Fruit fly (Drosophila melanogaster) whole organism, embryonic: ENCODE measurements around the gene Cypl.

Experiments
- Asciz ChIP-seq: fragments of 200-800 bp; sonication (Bioruptor generic); optimal IDR thresholded peaks from 2 replicates; lab custom pipeline; 2017; ENCODE audit warnings: missing biosample characterization, mild to moderate bottlenecking, missing genetic modification characterization, missing genetic modification reagents
- Bteb2 ChIP-seq: fragments of 200-800 bp; sonication (Bioruptor generic); optimal IDR thresholded peaks from 2 replicates; lab custom pipeline; 2016; ENCODE audit warnings: missing biosample characterization, missing genetic modification characterization
- CG10147 ChIP-seq: fragments of 200-800 bp; sonication (Bioruptor generic); optimal IDR thresholded peaks from 2 replicates; lab custom pipeline; 2019; ENCODE audit warnings: missing biosample characterization, mild to moderate bottlenecking, missing genetic modification characterization, moderate library complexity
- CG10462 ChIP-seq: fragments of 200-800 bp; sonication (Bioruptor generic); optimal IDR thresholded peaks from 2 replicates; lab custom pipeline; 2016; ENCODE audit warnings: missing biosample characterization, missing genetic modification characterization
- CG11093 ChIP-seq: fragments of 200-800 bp; sonication (Bioruptor generic); IDR thresholded peaks from 3 replicates; pipeline ENCODE4 v1.3.6; 2022; ENCODE audit warnings: missing biosample characterization, missing genetic modification characterization
- CG12155 ChIP-seq: fragments of 200-800 bp; sonication (Bioruptor generic); optimal IDR thresholded peaks from 3 replicates; lab custom pipeline; 2016; ENCODE audit warnings: missing biosample characterization, missing genetic modification characterization
- CG16779 ChIP-seq: fragments of 200-800 bp; sonication (Bioruptor generic); IDR thresholded peaks from 2 replicates; pipeline ENCODE4 v1.3.6; 2022; ENCODE audit warnings: missing biosample characterization, missing genetic modification characterization
- CG17612 ChIP-seq: fragments of 200-800 bp; sonication (Bioruptor generic); IDR thresholded peaks from 2 replicates; pipeline ENCODE4 v1.3.6; 2022; ENCODE audit warnings: missing biosample characterization, missing genetic modification characterization
- CG2712 ChIP-seq: fragments of 200-800 bp; optimal IDR thresholded peaks from 3 replicates; lab custom pipeline; 2019; ENCODE audit warnings: missing biosample characterization, mild to moderate bottlenecking, missing genetic modification characterization, moderate library complexity
- CG2889 ChIP-seq: fragments of 200-800 bp; sonication (Bioruptor generic); IDR thresholded peaks from 3 replicates; pipeline ENCODE4 v1.3.6; 2022; ENCODE audit warnings: missing biosample characterization, missing genetic modification characterization
- CG33213 ChIP-seq: fragments of 200-800 bp; sonication (Bioruptor generic); optimal IDR thresholded peaks from 3 replicates; lab custom pipeline; 2016; ENCODE audit warnings: missing biosample characterization, missing genetic modification characterization
- CG34422 ChIP-seq: fragments of 200-800 bp; sonication (Bioruptor generic); IDR thresholded peaks from 3 replicates; pipeline ENCODE4 v1.3.6; 2022; ENCODE audit warnings: missing biosample characterization, missing genetic modification characterization
- CG4328 ChIP-seq: fragments of 200-800 bp; sonication (Bioruptor generic); optimal IDR thresholded peaks from 3 replicates; lab custom pipeline; 2017; ENCODE audit warnings: missing biosample characterization, missing genetic modification reagents, missing genetic modification characterization
- CG43689 ChIP-seq: fragments of 200-800 bp; sonication (Bioruptor generic); IDR thresholded peaks from 2 replicates; pipeline ENCODE4 v1.3.6; 2022; ENCODE audit warnings: missing biosample characterization, missing genetic modification characterization
- CG6175 ChIP-seq: fragments of 200-800 bp; sonication (Bioruptor generic); IDR thresholded peaks from 3 replicates; pipeline ENCODE4 v1.3.6; 2022; ENCODE audit warnings: missing biosample characterization, missing genetic modification characterization
- CG6654 ChIP-seq: fragments of 200-800 bp; sonication (Bioruptor generic); optimal IDR thresholded peaks from 2 replicates; lab custom pipeline; 2017; ENCODE audit warnings: missing biosample characterization, mild to moderate bottlenecking, missing genetic modification characterization
- CG6854 ChIP-seq: fragments of 200-800 bp; sonication (Bioruptor generic); optimal IDR thresholded peaks from 3 replicates; lab custom pipeline; 2017; ENCODE audit warnings: missing biosample characterization, mild to moderate bottlenecking, missing genetic modification characterization
- CG9727 ChIP-seq: fragments of 200-800 bp; sonication (Bioruptor generic); optimal IDR thresholded peaks from 3 replicates; lab custom pipeline; 2017; ENCODE audit warnings: missing biosample characterization, mild to moderate bottlenecking, missing genetic modification characterization
- D19A ChIP-seq: fragments of 200-800 bp; optimal IDR thresholded peaks from 3 replicates; lab custom pipeline; 2019; ENCODE audit warnings: missing biosample characterization, mild to moderate bottlenecking, missing genetic modification characterization, moderate library complexity
- Drgx ChIP-seq: fragments of 200-800 bp; sonication (Bioruptor generic); IDR thresholded peaks from 2 replicates; pipeline ENCODE4 v1.3.6; 2022; ENCODE audit warnings: missing biosample characterization, missing genetic modification characterization
- Ets97D ChIP-seq: fragments of 200-800 bp; sonication (Bioruptor generic); optimal IDR thresholded peaks from 3 replicates; lab custom pipeline; 2016; ENCODE audit warnings: missing biosample characterization, missing genetic modification characterization
- Hr3 ChIP-seq: fragments of 200-800 bp; sonication (Bioruptor generic); optimal IDR thresholded peaks from 3 replicates; lab custom pipeline; 2016; ENCODE audit warnings: missing biosample characterization, missing genetic modification characterization
- Lpt ChIP-seq: fragments of >200 bp; optimal IDR thresholded peaks from 2 replicates; lab custom pipeline; 2018; ENCODE audit warnings: missing biosample characterization, missing genetic modification characterization
- Mrtf ChIP-seq: fragments of 200-800 bp; sonication (Bioruptor generic); IDR thresholded peaks from 3 replicates; pipeline ENCODE4 v1.3.6; 2022; ENCODE audit warnings: missing biosample characterization, missing genetic modification characterization
- NC2β ChIP-seq: fragments of 200-800 bp; sonication (Bioruptor generic); optimal IDR thresholded peaks from 2 replicates; lab custom pipeline; 2016; ENCODE audit warnings: missing biosample characterization, missing genetic modification characterization
- Oaz ChIP-seq: fragments of 200-800 bp; sonication (Bioruptor generic); IDR thresholded peaks from 2 replicates; pipeline ENCODE4 v1.3.6; 2022; ENCODE audit warnings: missing biosample characterization, missing genetic modification characterization
- Tbp ChIP-seq: fragments of >200 bp; optimal IDR thresholded peaks from 2 replicates; lab custom pipeline; 2018; ENCODE audit warnings: missing biosample characterization, missing genetic modification characterization
- Xrp1 ChIP-seq: fragments of 200-800 bp; sonication (Bioruptor generic); IDR thresholded peaks from 2 replicates; pipeline ENCODE4 v1.3.6; 2022; ENCODE audit warnings: missing biosample characterization, missing genetic modification characterization
- ap ChIP-seq: fragments of 200-800 bp; sonication (Bioruptor generic); IDR thresholded peaks from 2 replicates; pipeline ENCODE4 v1.3.6; 2022; ENCODE audit warnings: missing biosample characterization, missing genetic modification characterization
- ara ChIP-seq: fragments of 200-800 bp; sonication (Bioruptor generic); IDR thresholded peaks from 2 replicates; pipeline ENCODE4 v1.3.6; 2022; ENCODE audit warnings: missing biosample characterization, missing genetic modification characterization
- ase ChIP-seq: fragments of 200-800 bp; sonication (Bioruptor generic); IDR thresholded peaks from 3 replicates; pipeline ENCODE4 v1.3.6; 2022; ENCODE audit warnings: missing biosample characterization, missing genetic modification characterization
- ash1 ChIP-seq: fragments of 200-800 bp; sonication (Bioruptor generic); optimal IDR thresholded peaks from 2 replicates; lab custom pipeline; 2018; ENCODE audit warnings: missing biosample characterization, mild to moderate bottlenecking, missing genetic modification characterization
- bcd ChIP-seq: fragments of 200-800 bp; sonication (Bioruptor generic); optimal IDR thresholded peaks from 2 replicates; lab custom pipeline; 2017; ENCODE audit warnings: missing biosample characterization, mild to moderate bottlenecking, missing genetic modification characterization
- crc ChIP-seq: fragments of 200-800 bp; sonication (Bioruptor generic); optimal IDR thresholded peaks from 2 replicates; lab custom pipeline; 2016; ENCODE audit warnings: missing biosample characterization, missing genetic modification characterization
- cwo ChIP-seq: fragments of 200-800 bp; sonication (Bioruptor generic); optimal IDR thresholded peaks from 3 replicates; lab custom pipeline; 2017; ENCODE audit warnings: missing biosample characterization, missing genetic modification characterization, mild to moderate bottlenecking, moderate library complexity, missing genetic modification reagents
- en ChIP-seq: fragments of 200-800 bp; sonication (Bioruptor generic); optimal IDR thresholded peaks from 2 replicates; lab custom pipeline; 2016; ENCODE audit warnings: missing biosample characterization, missing genetic modification characterization
- fd3F ChIP-seq: fragments of 200-800 bp; sonication (Bioruptor generic); optimal IDR thresholded peaks from 2 replicates; lab custom pipeline; 2018; ENCODE audit warnings: missing biosample characterization, mild to moderate bottlenecking, missing genetic modification characterization, moderate library complexity
- gem ChIP-seq: fragments of 200-800 bp; sonication (Bioruptor generic); optimal IDR thresholded peaks from 2 replicates; lab custom pipeline; 2019; ENCODE audit warnings: missing biosample characterization, mild to moderate bottlenecking, missing genetic modification characterization, moderate library complexity
- gfzf ChIP-seq: fragments of 200-800 bp; sonication (Bioruptor generic); optimal IDR thresholded peaks from 2 replicates; lab custom pipeline; 2016; ENCODE audit warnings: missing biosample characterization, mild to moderate bottlenecking, missing genetic modification characterization, moderate library complexity
- gro ChIP-seq: fragments of 200-800 bp; sonication (Bioruptor generic); optimal IDR thresholded peaks from 2 replicates; lab custom pipeline; 2016; ENCODE audit warnings: missing biosample characterization, missing genetic modification characterization
- gsb-n ChIP-seq: fragments of 200-800 bp; sonication (Bioruptor generic); optimal IDR thresholded peaks from 3 replicates; lab custom pipeline; 2018; ENCODE audit warnings: missing biosample characterization, mild to moderate bottlenecking, missing genetic modification characterization
- lov ChIP-seq, 2 experiments: fragments of 200-800 bp in 1 of 2; fragments of >200 bp in 1 of 2; sonication (Bioruptor generic) in 1 of 2; IDR thresholded peaks in 1 of 2; optimal IDR thresholded peaks in 1 of 2; 2 replicates in 1 of 2; 3 replicates in 1 of 2; pipeline versions ENCODE4 v1.3.6 to Lab custom; 2017 to 2022; ENCODE audit warnings: missing biosample characterization in 1 of 2, missing genetic modification characterization in 1 of 2
- onecut ChIP-seq: fragments of 200-800 bp; sonication (Bioruptor generic); IDR thresholded peaks from 2 replicates; pipeline ENCODE4 v1.3.6; 2022; ENCODE audit warnings: missing biosample characterization, missing genetic modification characterization
- pb ChIP-seq: fragments of 200-800 bp; sonication (Bioruptor generic); optimal IDR thresholded peaks from 3 replicates; lab custom pipeline; 2016; ENCODE audit warnings: missing biosample characterization, missing genetic modification characterization
- scrt ChIP-seq: fragments of 200-800 bp; sonication (Bioruptor generic); optimal IDR thresholded peaks from 2 replicates; lab custom pipeline; 2018; ENCODE audit warnings: missing biosample characterization, mild to moderate bottlenecking, missing genetic modification characterization, moderate library complexity
- slp2 ChIP-seq: fragments of 200-800 bp; sonication (Bioruptor generic); optimal IDR thresholded peaks from 2 replicates; lab custom pipeline; 2016; ENCODE audit warnings: missing biosample characterization, missing genetic modification characterization
- so ChIP-seq: fragments of 200-800 bp; sonication (Bioruptor generic); IDR thresholded peaks from 3 replicates; pipeline ENCODE4 v1.3.6; 2022; ENCODE audit warnings: missing biosample characterization, missing genetic modification characterization
- ttk ChIP-seq: fragments of 200-800 bp; sonication (Bioruptor generic); IDR thresholded peaks from 2 replicates; pipeline ENCODE4 v2.1.2; 2022; ENCODE audit warnings: missing biosample characterization, missing genetic modification characterization
- twi ChIP-seq: fragments of 200-800 bp; optimal IDR thresholded peaks from 2 replicates; lab custom pipeline; 2019; ENCODE audit warnings: missing biosample characterization, mild to moderate bottlenecking, missing genetic modification characterization, moderate library complexity
- unpg ChIP-seq: fragments of 200-800 bp; sonication (Bioruptor generic); optimal IDR thresholded peaks from 3 replicates; lab custom pipeline; 2018; ENCODE audit warnings: missing biosample characterization, mild to moderate bottlenecking, missing genetic modification characterization, moderate library complexity
- yki ChIP-seq: fragments of >200 bp; optimal IDR thresholded peaks from 3 replicates; lab custom pipeline; 2018

The Cypl gene

dm6 chr3L:516948-517599, 25.7 kb downstream of the Cypl start (continued):
- TF ChIP-seq Asciz (peak; percentile 64), cwo (no peak), ap (no peak), Oaz (GFP tag; lab: Robert Waterston, UW) (no peak), NC2β (GFP tag; lab: Kevin White, UChicago) (no peak), Mrtf (GFP tag; lab: Robert Waterston, UW) (no peak), ttk (GFP tag; lab: Robert Waterston, UW) (peak; percentile 70), CG12155 (no peak), CG17612 (GFP tag; lab: Robert Waterston, UW) (no peak), en (GFP tag; lab: Kevin White, UChicago) (no peak), CG34422 (GFP tag; lab: Robert Waterston, UW) (peak; percentile 38; the same call in 2 of the 3 replicates), ase (GFP tag; lab: Robert Waterston, UW) (peak; percentile 46; the same call in 1 of the 3 replicates), so (GFP tag; lab: Robert Waterston, UW) (no peak; the same call in 2 of the 3 replicates), slp2 (GFP tag; lab: Kevin White, UChicago) (no peak), bcd (GFP tag; lab: Kevin White, UChicago) (peak; percentile 5), CG10462 (GFP tag; lab: Kevin White, UChicago) (no peak), unpg (GFP tag; lab: Kevin White, UChicago) (peak; percentile 11), Xrp1 (GFP tag; lab: Robert Waterston, UW) (peak; percentile 67), scrt (GFP tag; lab: Kevin White, UChicago) (no peak), twi (tag; lab: Kevin White, UChicago) (no peak), ara (GFP tag; lab: Robert Waterston, UW) (peak; percentile 24; the same call in 1 of the 2 replicates), CG6854 (no peak), fd3F (no peak), CG16779 (GFP tag; lab: Robert Waterston, UW) (no peak), CG10147 (GFP tag; lab: Kevin White, UChicago) (no peak), CG4328 (GFP tag; lab: Kevin White, UChicago) (no peak), Ets97D (no peak), ash1 (GFP tag; lab: Kevin White, UChicago) (no peak), CG2712 (peak; percentile 63), CG43689 (GFP tag; lab: Robert Waterston, UW) (no peak), gfzf (GFP tag; lab: Kevin White, UChicago) (no peak), CG6175 (no peak), crc (GFP tag; lab: Kevin White, UChicago) (no peak), gro (GFP tag; lab: Kevin White, UChicago) (no peak), CG2889 (GFP tag; lab: Robert Waterston, UW) (no peak), yki (lab: Kevin White, UChicago) (no peak), Bteb2 (GFP tag; lab: Kevin White, UChicago) (no peak), D19A (tag; lab: Kevin White, UChicago) (peak; percentile 80), CG11093 (GFP tag; lab: Robert Waterston, UW) (peak; percentile 52; the same call in 2 of the 3 replicates), CG33213 (GFP tag; lab: Kevin White, UChicago) (no peak), Lpt (GFP tag; lab: Kevin White, UChicago) (no peak), gem (peak; percentile 52), Drgx (peak; percentile 78), lov (optimal IDR thresholded peaks at IDR 0.05; lab: Kevin White, UChicago) (no peak), lov (GFP tag; IDR thresholded peaks at IDR 0.05; lab: Robert Waterston, UW) (0 out of 3 replicates have a peak, but pooled peaks have one; percentile 58), Hr3 (GFP tag; lab: Kevin White, UChicago) (no peak), pb (GFP tag; lab: Kevin White, UChicago) (no peak), gsb-n (tag; lab: Kevin White, UChicago) (no peak), Tbp (GFP tag; lab: Kevin White, UChicago) (no peak), CG6654 (GFP tag; lab: Kevin White, UChicago) (no peak), onecut (GFP tag; lab: Robert Waterston, UW) (no peak), CG9727 (no peak)
